Worm (Caenorhabditis elegans): ENCODE data around the gene cki-2.

DNA sequence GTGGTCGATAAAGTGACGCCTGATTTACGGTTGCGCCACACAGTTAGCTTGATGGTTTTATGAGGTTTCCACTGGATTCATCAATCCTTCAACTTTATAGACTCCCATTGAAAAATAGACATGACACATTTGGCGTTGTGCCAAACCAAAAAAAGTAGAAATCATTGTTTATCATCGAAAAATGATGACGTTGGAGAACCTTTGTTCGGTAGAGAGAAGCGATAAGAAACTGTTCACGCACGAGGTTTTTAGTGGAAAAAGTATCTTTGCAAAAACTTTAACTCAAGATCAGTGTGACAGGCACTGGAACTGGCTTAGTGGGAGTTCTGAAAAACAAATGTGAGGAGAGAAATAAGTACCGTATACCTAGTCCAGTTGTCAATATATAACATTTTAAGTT lies 2.7 kb upstream of the cki-2 start:
- no peak for TF ChIP-seq snpc-4 (tag; optimal IDR thresholded peaks at IDR 0.05)
- TF ChIP-seq elt-1 (tag; optimal IDR thresholded peaks at IDR 0.05), result no peak
- no peak for TF ChIP-seq nhr-77 (tag; optimal IDR thresholded peaks at IDR 0.05)
- no peak for TF ChIP-seq C34F6.9 (tag; optimal IDR thresholded peaks at IDR 0.05)
- TF ChIP-seq lsy-2 (tag; optimal IDR thresholded peaks at IDR 0.05), result no peak
- TF ChIP-seq lin-39 (tag; optimal IDR thresholded peaks at IDR 0.05), result no peak
- TF ChIP-seq nhr-11 (tag; optimal IDR thresholded peaks at IDR 0.05), result no peak
- no peak for TF ChIP-seq mbf-1 (tag; optimal IDR thresholded peaks at IDR 0.05)
- TF ChIP-seq lin-13 (GFP tag; optimal IDR thresholded peaks at IDR 0.05), result no peak
- no peak for TF ChIP-seq ceh-16 (tag; optimal IDR thresholded peaks at IDR 0.05)
- TF ChIP-seq ztf-11 (tag; optimal IDR thresholded peaks at IDR 0.05), result no peak
- TF ChIP-seq ZK546.5 (tag; optimal IDR thresholded peaks at IDR 0.05), result no peak
- TF ChIP-seq unc-62 (GFP tag; optimal IDR thresholded peaks at IDR 0.05), result no peak
